Fruit fly (Drosophila melanogaster) whole organism, adult: ENCODE data around the gene sov.

Source experiments
- CG12768 ChIP-seq: fragments of 200-800 bp; sonication (Bioruptor generic); optimal IDR thresholded peaks from 2 replicates; lab custom pipeline; 2017; ENCODE audit warnings: missing biosample characterization, missing genetic modification characterization, mild to moderate bottlenecking, moderate library complexity, missing genetic modification reagents
- CG33017 ChIP-seq: fragments of 200-800 bp; sonication (Bioruptor generic); optimal IDR thresholded peaks from 2 replicates; lab custom pipeline; 2018; ENCODE audit warnings: missing biosample characterization, mild to moderate bottlenecking, missing genetic modification characterization, moderate library complexity
- Clk ChIP-seq: fragments of 200-800 bp; sonication (Bioruptor generic); optimal IDR thresholded peaks from 2 replicates; lab custom pipeline; 2017; ENCODE audit warnings: missing biosample characterization, missing genetic modification characterization
- Crg-1 ChIP-seq: fragments of 200-800 bp; sonication (Bioruptor generic); optimal IDR thresholded peaks from 2 replicates; lab custom pipeline; 2016; ENCODE audit warnings: missing biosample characterization, missing genetic modification characterization
- Hr96 ChIP-seq: fragments of 200-800 bp; sonication (Bioruptor generic); optimal IDR thresholded peaks from 2 replicates; lab custom pipeline; 2016; ENCODE audit warnings: missing biosample characterization, missing genetic modification characterization
- cnc ChIP-seq, 2 experiments: fragments of >200 bp; optimal IDR thresholded peaks; 2 replicates each; lab custom pipeline; 2017
- pad ChIP-seq: fragments of 200-800 bp; sonication (Bioruptor generic); optimal IDR thresholded peaks from 3 replicates; lab custom pipeline; 2017; ENCODE audit warnings: missing biosample characterization, missing genetic modification characterization, mild to moderate bottlenecking, moderate library complexity, missing genetic modification reagents
- tj ChIP-seq: fragments of 200-800 bp; sonication (Bioruptor generic); optimal IDR thresholded peaks from 3 replicates; lab custom pipeline; 2017; ENCODE audit warnings: missing biosample characterization, mild to moderate bottlenecking, missing genetic modification characterization, moderate library complexity
- toe ChIP-seq: fragments of 200-800 bp; sonication (Bioruptor generic); optimal IDR thresholded peaks from 2 replicates; lab custom pipeline; 2016; ENCODE audit warnings: missing biosample characterization, missing genetic modification characterization

DNA sequence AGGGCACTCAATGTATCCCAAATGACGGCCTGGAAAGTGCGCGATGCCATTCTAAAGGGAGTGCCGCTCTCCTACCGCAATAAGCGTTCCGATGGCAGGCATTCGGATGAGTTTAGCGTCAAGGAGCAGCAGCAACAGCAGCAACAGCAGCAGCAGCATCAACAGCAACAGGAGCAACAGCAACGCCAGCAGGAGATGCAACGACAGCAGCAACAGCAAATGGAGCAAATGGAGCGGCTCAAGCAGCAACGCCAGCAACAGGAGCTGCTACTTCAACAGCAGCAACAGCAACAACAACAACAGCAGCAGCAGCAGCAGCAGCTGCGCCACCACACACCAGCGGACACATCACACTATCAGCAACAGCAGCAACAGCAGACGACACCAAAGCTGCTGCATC is 40.0 kb upstream of the sov start:
- TF ChIP-seq cnc (optimal IDR thresholded peaks at IDR 0.05; lab: Kevin White, UChicago) (no peak), tj (GFP tag; lab: Kevin White, UChicago) (no peak), Hr96 (GFP tag; lab: Kevin White, UChicago) (no peak), pad (GFP tag; lab: Kevin White, UChicago) (no peak), Crg-1 (GFP tag; lab: Kevin White, UChicago) (no peak), CG33017 (no peak), toe (GFP tag; lab: Kevin White, UChicago) (no peak), Clk (no peak), CG12768 (no peak)
